Fruit fly (Drosophila melanogaster): ENCODE data around the gene Cpr78Ca.

Cpr78Ca gene

dm6 chr3L:21292700-21293099 lies at the start of gene Cpr78Ca:
Gene Cpr78Ca, minus strand, starts transcription at chr3L:21292800.
- no peak for TF ChIP-seq Mnt (GFP tag; optimal IDR thresholded peaks at IDR 0.05)
- no peak for TF ChIP-seq CG33017 (tag; optimal IDR thresholded peaks at IDR 0.05)
- TF ChIP-seq CG7045 (GFP tag; optimal IDR thresholded peaks at IDR 0.05) = no peak

- TF ChIP-seq cic (GFP tag; optimal IDR thresholded peaks at IDR 0.05) = no peak
- TF ChIP-seq CG5204 (GFP tag; optimal IDR thresholded peaks at IDR 0.05) = no peak
- TF ChIP-seq Hr96 (GFP tag; optimal IDR thresholded peaks at IDR 0.05) = no peak
- TF ChIP-seq Crg-1 (GFP tag; optimal IDR thresholded peaks at IDR 0.05) = no peak
- no peak for TF ChIP-seq CG1620 (GFP tag; optimal IDR thresholded peaks at IDR 0.05)
- TF ChIP-seq Mnt (GFP tag; optimal IDR thresholded peaks at IDR 0.05) = peak; percentile 97
- TF ChIP-seq CG33017 (tag; optimal IDR thresholded peaks at IDR 0.05) = no peak
Observed at dm6 chr3L:21334999-21335631, 42.5 kb upstream of the Cpr78Ca start, which contains the start of gene Tsr1. Gene Tsr1, plus strand, starts transcription at chr3L:21335215.

- no peak for TF ChIP-seq CG14711 (tag; optimal IDR thresholded peaks at IDR 0.05)
- TF ChIP-seq Crg-1 (GFP tag; optimal IDR thresholded peaks at IDR 0.05) = no peak
- TF ChIP-seq Clk (GFP tag; optimal IDR thresholded peaks at IDR 0.05) = no peak
- TF ChIP-seq CG12768 (GFP tag; optimal IDR thresholded peaks at IDR 0.05) = no peak
- TF ChIP-seq CG7101 (tag; optimal IDR thresholded peaks at IDR 0.05) = no peak
- no peak for TF ChIP-seq CG7045 (GFP tag; optimal IDR thresholded peaks at IDR 0.05)
- TF ChIP-seq ovo (GFP tag; optimal IDR thresholded peaks at IDR 0.05) = no peak
- no peak for TF ChIP-seq bab1 (GFP tag; optimal IDR thresholded peaks at IDR 0.05)
- no peak for TF ChIP-seq CG33017 (tag; optimal IDR thresholded peaks at IDR 0.05)
- no peak for TF ChIP-seq CG5204 (GFP tag; optimal IDR thresholded peaks at IDR 0.05)
- TF ChIP-seq cnc (optimal IDR thresholded peaks at IDR 0.05) = no peak
- no peak for TF ChIP-seq kay (GFP tag; ENCODE audit: borderline replicate concordance)
- TF ChIP-seq CG11617 (GFP tag; optimal IDR thresholded peaks at IDR 0.05) = no peak
- TF ChIP-seq tj (GFP tag; optimal IDR thresholded peaks at IDR 0.05) = no peak
- no peak for TF ChIP-seq Hr96 (GFP tag; optimal IDR thresholded peaks at IDR 0.05)
Observed at dm6 chr3L:21324724-21325123, 32.1 kb upstream of the Cpr78Ca start.

dm6 chr3L:21321807-21322503 lies 29.4 kb upstream of the Cpr78Ca start:
- TF ChIP-seq CG7101 (tag; optimal IDR thresholded peaks at IDR 0.05) (peak; percentile 57), bab1 (GFP tag; optimal IDR thresholded peaks at IDR 0.05) (no peak), CG7045 (GFP tag; optimal IDR thresholded peaks at IDR 0.05) (peak; percentile 85), pad (GFP tag; optimal IDR thresholded peaks at IDR 0.05) (peak; percentile 1), CG14711 (tag; optimal IDR thresholded peaks at IDR 0.05) (no peak), Mnt (GFP tag; optimal IDR thresholded peaks at IDR 0.05) (no peak), CG33017 (tag; optimal IDR thresholded peaks at IDR 0.05) (peak; percentile 76), cic (GFP tag; optimal IDR thresholded peaks at IDR 0.05) (no peak), CG5204 (GFP tag; optimal IDR thresholded peaks at IDR 0.05) (peak; percentile 71), CG11617 (GFP tag; optimal IDR thresholded peaks at IDR 0.05) (peak; percentile 43), Clk (GFP tag; optimal IDR thresholded peaks at IDR 0.05) (peak; percentile 71), Hr96 (GFP tag; optimal IDR thresholded peaks at IDR 0.05) (peak; percentile 47), CG12768 (GFP tag; optimal IDR thresholded peaks at IDR 0.05) (peak; percentile 83), toe (GFP tag; optimal IDR thresholded peaks at IDR 0.05) (peak; percentile 62)

- no peak for TF ChIP-seq kay (GFP tag; ENCODE audit: borderline replicate concordance)
- no peak for TF ChIP-seq CG7101 (tag; optimal IDR thresholded peaks at IDR 0.05)
- TF ChIP-seq Crg-1 (GFP tag; optimal IDR thresholded peaks at IDR 0.05) = no peak
- TF ChIP-seq Hr96 (GFP tag; optimal IDR thresholded peaks at IDR 0.05) = no peak
- TF ChIP-seq CG7045 (GFP tag; optimal IDR thresholded peaks at IDR 0.05) = no peak
Observed at dm6 chr3L:21319957-21320356, 27.4 kb upstream of the Cpr78Ca start.

dm6 chr3L:21319313-21319907 lies 26.8 kb upstream of the Cpr78Ca start:
- no peak for TF ChIP-seq CG12768 (GFP tag; optimal IDR thresholded peaks at IDR 0.05)
- TF ChIP-seq pad (GFP tag; optimal IDR thresholded peaks at IDR 0.05) = peak; percentile 0
- no peak for TF ChIP-seq toe (GFP tag; optimal IDR thresholded peaks at IDR 0.05)

- TF ChIP-seq tj (GFP tag; optimal IDR thresholded peaks at IDR 0.05) = no peak
- no peak for TF ChIP-seq CG1620 (GFP tag; optimal IDR thresholded peaks at IDR 0.05)
- TF ChIP-seq cic (GFP tag; optimal IDR thresholded peaks at IDR 0.05) = no peak
Observed at dm6 chr3L:21318474-21318873, 25.9 kb upstream of the Cpr78Ca start, which contains the start of gene Rab26. Gene Rab26, plus strand, starts transcription at chr3L:21318774.
